Fruit fly (Drosophila melanogaster) whole organism, embryonic: ENCODE data around the gene CG2528.

ENCODE experiments used
- Awh ChIP-seq: fragments of 200-800 bp; sonication (Bioruptor generic); IDR thresholded peaks from 2 replicates; pipeline ENCODE4, ENCODE4 v1.3.6; 2022; ENCODE audit warnings: missing biosample characterization, missing genetic modification characterization
- B-H2 ChIP-seq: fragments of 200-800 bp; sonication (Bioruptor generic); optimal IDR thresholded peaks from 2 replicates; lab custom pipeline; 2018; ENCODE audit warnings: missing biosample characterization, mild to moderate bottlenecking, missing genetic modification characterization
- CG12236 ChIP-seq: fragments of 200-800 bp; sonication (Bioruptor generic); optimal IDR thresholded peaks from 2 replicates; lab custom pipeline; 2016; ENCODE audit warnings: missing biosample characterization, missing genetic modification characterization
- CG12299 ChIP-seq: fragments of 200-800 bp; sonication (Bioruptor generic); optimal IDR thresholded peaks from 2 replicates; lab custom pipeline; 2018; ENCODE audit warnings: missing biosample characterization, mild to moderate bottlenecking, missing genetic modification characterization
- CG14667 ChIP-seq: fragments of 200-800 bp; sonication (Bioruptor generic); IDR thresholded peaks from 2 replicates; pipeline ENCODE4 v1.3.6; 2022; ENCODE audit warnings: missing biosample characterization, missing genetic modification characterization
- CG15601 ChIP-seq: fragments of 200-800 bp; sonication (Bioruptor generic); optimal IDR thresholded peaks from 3 replicates; lab custom pipeline; 2019; ENCODE audit warnings: missing biosample characterization, mild to moderate bottlenecking, missing genetic modification characterization, moderate library complexity
- CG16779 ChIP-seq: fragments of 200-800 bp; sonication (Bioruptor generic); IDR thresholded peaks from 2 replicates; pipeline ENCODE4 v1.3.6; 2022; ENCODE audit warnings: missing biosample characterization, missing genetic modification characterization
- CG17612 ChIP-seq: fragments of 200-800 bp; sonication (Bioruptor generic); IDR thresholded peaks from 2 replicates; pipeline ENCODE4 v1.3.6; 2022; ENCODE audit warnings: missing biosample characterization, missing genetic modification characterization
- CG1832 ChIP-seq: fragments of 200-800 bp; sonication (Bioruptor generic); optimal IDR thresholded peaks from 2 replicates; lab custom pipeline; 2017; ENCODE audit warnings: missing biosample characterization, mild to moderate bottlenecking, missing genetic modification characterization, inconsistent platforms
- CG18599 ChIP-seq: fragments of 200-800 bp; sonication (Bioruptor generic); optimal IDR thresholded peaks from 3 replicates; lab custom pipeline; 2017; ENCODE audit warnings: missing biosample characterization, missing genetic modification characterization, mild to moderate bottlenecking, moderate library complexity, missing genetic modification reagents
- CG30020 ChIP-seq: fragments of 200-800 bp; optimal IDR thresholded peaks from 2 replicates; lab custom pipeline; 2019; ENCODE audit warnings: missing biosample characterization, mild to moderate bottlenecking, missing genetic modification characterization, moderate library complexity
- CG3065 ChIP-seq: fragments of 200-800 bp; sonication (Bioruptor generic); optimal IDR thresholded peaks from 2 replicates; lab custom pipeline; 2016; ENCODE audit warnings: missing biosample characterization, missing genetic modification characterization
- CG31224 ChIP-seq: fragments of 200-800 bp; sonication (Bioruptor generic); IDR thresholded peaks from 2 replicates; pipeline ENCODE4 v1.3.6; 2022; ENCODE audit warnings: missing biosample characterization, missing genetic modification characterization
- CG33557 ChIP-seq: fragments of 200-800 bp; sonication (Bioruptor generic); optimal IDR thresholded peaks from 2 replicates; lab custom pipeline; 2019; ENCODE audit warnings: missing biosample characterization, mild to moderate bottlenecking, missing genetic modification characterization, moderate library complexity
- CG4707 ChIP-seq: fragments of 200-800 bp; sonication (Bioruptor generic); optimal IDR thresholded peaks from 2 replicates; lab custom pipeline; 2018; ENCODE audit warnings: missing biosample characterization, mild to moderate bottlenecking, missing genetic modification characterization, moderate library complexity
- CG4730 ChIP-seq: fragments of 200-800 bp; sonication (Bioruptor generic); IDR thresholded peaks from 2 replicates; pipeline ENCODE4 v1.3.6; 2022; ENCODE audit warnings: missing biosample characterization, missing genetic modification characterization
- CG8281 ChIP-seq: fragments of 200-800 bp; sonication (Bioruptor generic); optimal IDR thresholded peaks from 2 replicates; lab custom pipeline; 2018; ENCODE audit warnings: missing biosample characterization, mild to moderate bottlenecking, missing genetic modification characterization, moderate library complexity
- CG8388 ChIP-seq: fragments of 200-800 bp; sonication (Bioruptor generic); optimal IDR thresholded peaks from 2 replicates; lab custom pipeline; 2019; ENCODE audit warnings: missing biosample characterization, mild to moderate bottlenecking, missing genetic modification characterization, moderate library complexity
- CG8924 ChIP-seq: fragments of 200-800 bp; optimal IDR thresholded peaks from 3 replicates; lab custom pipeline; 2019; ENCODE audit warnings: missing biosample characterization, mild to moderate bottlenecking, missing genetic modification characterization, moderate library complexity
- Chrac-16 ChIP-seq: fragments of 200-800 bp; sonication (Bioruptor generic); optimal IDR thresholded peaks from 3 replicates; lab custom pipeline; 2016; ENCODE audit warnings: missing biosample characterization, missing genetic modification characterization
- Elba2 ChIP-seq: fragments of 200-800 bp; sonication (Bioruptor generic); optimal IDR thresholded peaks from 3 replicates; lab custom pipeline; 2016; ENCODE audit warnings: missing biosample characterization, missing genetic modification characterization
- Ets97D ChIP-seq: fragments of 200-800 bp; sonication (Bioruptor generic); optimal IDR thresholded peaks from 3 replicates; lab custom pipeline; 2016; ENCODE audit warnings: missing biosample characterization, missing genetic modification characterization
- Hand ChIP-seq: fragments of 200-800 bp; sonication (Bioruptor generic); optimal IDR thresholded peaks from 2 replicates; lab custom pipeline; 2017; ENCODE audit warnings: mild to moderate bottlenecking, missing biosample characterization, missing genetic modification reagents, missing genetic modification characterization
- Lhr ChIP-seq: fragments of 200-800 bp; sonication (Bioruptor generic); optimal IDR thresholded peaks from 3 replicates; lab custom pipeline; 2017; ENCODE audit warnings: mild to moderate bottlenecking, missing biosample characterization, missing genetic modification reagents, missing genetic modification characterization
- NFAT ChIP-seq: fragments of 200-800 bp; sonication (Bioruptor generic); IDR thresholded peaks from 2 replicates; pipeline ENCODE4 v1.3.6; 2022; ENCODE audit warnings: missing biosample characterization, missing genetic modification characterization
- Neu2 ChIP-seq: fragments of 200-800 bp; sonication (Bioruptor generic); optimal IDR thresholded peaks from 3 replicates; lab custom pipeline; 2016; ENCODE audit warnings: missing biosample characterization, missing genetic modification characterization, borderline replicate concordance
- Six4 ChIP-seq: fragments of 200-800 bp; sonication (Bioruptor generic); optimal IDR thresholded peaks from 2 replicates; lab custom pipeline; 2016; ENCODE audit warnings: missing biosample characterization, missing genetic modification characterization
- Stat92E ChIP-seq, 3 experiments: fragments of >200 bp in 2 of 3; fragments of 200-800 bp in 1 of 3; sonication (Bioruptor generic) in 1 of 3; optimal IDR thresholded peaks; 2 replicates each; lab custom pipeline; 2017 to 2019; ENCODE audit warnings: missing biosample characterization in 3 of 3, missing genetic modification characterization in 3 of 3, mild to moderate bottlenecking in 1 of 3, moderate library complexity in 1 of 3
- Usf ChIP-seq: fragments of 200-800 bp; sonication (Bioruptor generic); optimal IDR thresholded peaks from 2 replicates; lab custom pipeline; 2017; ENCODE audit warnings: missing genotype, missing biosample characterization, missing genetic modification characterization
- amos ChIP-seq: fragments of 200-800 bp; sonication (Bioruptor generic); IDR thresholded peaks from 2 replicates; pipeline ENCODE4 v1.3.6; 2022; ENCODE audit warnings: missing biosample characterization, missing genetic modification characterization; ENCODE audit not compliant: partially characterized antibody
- ash1 ChIP-seq: fragments of 200-800 bp; sonication (Bioruptor generic); optimal IDR thresholded peaks from 2 replicates; lab custom pipeline; 2018; ENCODE audit warnings: missing biosample characterization, mild to moderate bottlenecking, missing genetic modification characterization
- bcd ChIP-seq: fragments of 200-800 bp; sonication (Bioruptor generic); optimal IDR thresholded peaks from 2 replicates; lab custom pipeline; 2017; ENCODE audit warnings: missing biosample characterization, mild to moderate bottlenecking, missing genetic modification characterization
- da ChIP-seq: fragments of 200-800 bp; sonication (Bioruptor generic); optimal IDR thresholded peaks from 2 replicates; lab custom pipeline; 2016; ENCODE audit warnings: missing biosample characterization, missing genetic modification characterization
- esg ChIP-seq: fragments of 200-800 bp; sonication (Bioruptor generic); conservative IDR thresholded peaks from 2 replicates; pipeline ENCODE4 v1.3.6; 2022; ENCODE audit warnings: missing biosample characterization, missing genetic modification characterization
- ewg ChIP-seq: fragments of 200-800 bp; sonication (Bioruptor generic); optimal IDR thresholded peaks from 3 replicates; lab custom pipeline; 2017; ENCODE audit warnings: mild to moderate bottlenecking, missing biosample characterization, missing genetic modification reagents, missing genetic modification characterization
- fd3F ChIP-seq: fragments of 200-800 bp; sonication (Bioruptor generic); optimal IDR thresholded peaks from 2 replicates; lab custom pipeline; 2018; ENCODE audit warnings: missing biosample characterization, mild to moderate bottlenecking, missing genetic modification characterization, moderate library complexity
- fd64A ChIP-seq: fragments of 200-800 bp; sonication (Bioruptor generic); optimal IDR thresholded peaks from 3 replicates; lab custom pipeline; 2018; ENCODE audit warnings: missing biosample characterization, mild to moderate bottlenecking, missing genetic modification characterization
- fru ChIP-seq: fragments of >200 bp; optimal IDR thresholded peaks from 2 replicates; lab custom pipeline; 2017
- jing ChIP-seq: fragments of 200-800 bp; sonication (Bioruptor generic); optimal IDR thresholded peaks from 2 replicates; lab custom pipeline; 2018; ENCODE audit warnings: missing biosample characterization, mild to moderate bottlenecking, missing genetic modification characterization
- klu ChIP-seq: fragments of 200-800 bp; sonication (Bioruptor generic); IDR thresholded peaks from 2 replicates; pipeline ENCODE4 v1.3.6; 2022; ENCODE audit warnings: missing biosample characterization, missing genetic modification characterization
- pfk ChIP-seq: fragments of 200-800 bp; sonication (Bioruptor generic); optimal IDR thresholded peaks from 2 replicates; lab custom pipeline; 2018; ENCODE audit warnings: missing biosample characterization, mild to moderate bottlenecking, missing genetic modification characterization, moderate library complexity
- pho ChIP-seq: fragments of 200-800 bp; sonication (Bioruptor generic); optimal IDR thresholded peaks from 2 replicates; lab custom pipeline; 2016; ENCODE audit warnings: missing biosample characterization, missing genetic modification characterization
- pum ChIP-seq: fragments of 200-800 bp; sonication (Bioruptor generic); optimal IDR thresholded peaks from 2 replicates; lab custom pipeline; 2016; ENCODE audit warnings: missing biosample characterization, missing genetic modification characterization
- run ChIP-seq: fragments of 200-800 bp; sonication (Bioruptor generic); optimal IDR thresholded peaks from 3 replicates; lab custom pipeline; 2018; ENCODE audit warnings: missing biosample characterization, mild to moderate bottlenecking, missing genetic modification characterization
- sd ChIP-seq: fragments of 200-800 bp; sonication (Bioruptor generic); optimal IDR thresholded peaks from 3 replicates; lab custom pipeline; 2018; ENCODE audit warnings: missing biosample characterization, mild to moderate bottlenecking, missing genetic modification characterization, moderate library complexity
- sens ChIP-seq: fragments of 200-800 bp; sonication (Bioruptor generic); peaks from one replicate; lab custom pipeline; 2016; ENCODE audit warnings: missing biosample characterization, missing genetic modification characterization
- sens-2 ChIP-seq: fragments of 200-800 bp; sonication (Bioruptor generic); IDR thresholded peaks from 2 replicates; pipeline ENCODE4 v1.3.6; 2022; ENCODE audit warnings: missing biosample characterization, missing genetic modification characterization
- sob ChIP-seq: fragments of 200-800 bp; sonication (Bioruptor generic); IDR thresholded peaks from 2 replicates; pipeline ENCODE4 v1.3.6; 2022; ENCODE audit warnings: missing biosample characterization, missing genetic modification characterization
- tgo ChIP-seq: fragments of 200-800 bp; sonication (Bioruptor generic); IDR thresholded peaks from 3 replicates; pipeline ENCODE4 v1.3.6; 2022; ENCODE audit warnings: missing biosample characterization, missing genetic modification characterization
- unpg ChIP-seq: fragments of 200-800 bp; sonication (Bioruptor generic); optimal IDR thresholded peaks from 3 replicates; lab custom pipeline; 2018; ENCODE audit warnings: missing biosample characterization, mild to moderate bottlenecking, missing genetic modification characterization, moderate library complexity
- zen2 ChIP-seq: fragments of 200-800 bp; sonication (Bioruptor generic); IDR thresholded peaks from 3 replicates; pipeline ENCODE4 v1.3.6; 2022; ENCODE audit warnings: missing biosample characterization, missing genetic modification characterization; ENCODE audit not compliant: partially characterized antibody

Gene CG2528

dm6 chr2L:22024362-22024761 lies 31.6 kb upstream of the CG2528 start (continued):
- no peak for TF ChIP-seq CG15601 (tag; lab: Kevin White, UChicago)
- no peak for TF ChIP-seq fd64A (GFP tag; lab: Kevin White, UChicago)
- TF ChIP-seq jing (GFP tag; lab: Kevin White, UChicago): no peak
- TF ChIP-seq klu (GFP tag; lab: Robert Waterston, UW): no peak
- peak; percentile 69 for TF ChIP-seq CG4707
- peak; percentile 43 for TF ChIP-seq CG33557 (GFP tag; lab: Kevin White, UChicago)
- no peak for TF ChIP-seq Six4
- TF ChIP-seq B-H2: no peak
- no peak for TF ChIP-seq Ets97D (GFP tag; lab: Kevin White, UChicago)
- TF ChIP-seq Chrac-16 (GFP tag; lab: Kevin White, UChicago): no peak
- TF ChIP-seq CG18599: no peak
- TF ChIP-seq CG17612: no peak; the same call in 1 of the 2 replicates
- TF ChIP-seq pho (GFP tag; lab: Kevin White, UChicago): no peak
- TF ChIP-seq CG12299 (tag; lab: Kevin White, UChicago): no peak
- TF ChIP-seq pfk: peak; percentile 86
- no peak for TF ChIP-seq CG30020 (tag; lab: Kevin White, UChicago)
- no peak for TF ChIP-seq CG12236
- peak; percentile 98 for TF ChIP-seq Elba2
- no peak for TF ChIP-seq Stat92E (GFP tag; optimal IDR thresholded peaks at IDR 0.05; lab: Kevin White, UChicago)
- TF ChIP-seq esg (GFP tag; lab: Robert Waterston, UW): no peak
- no peak for TF ChIP-seq sob (GFP tag; lab: Robert Waterston, UW)
- peak; percentile 100 for TF ChIP-seq CG1832 (GFP tag; lab: Kevin White, UChicago)
- peak; percentile 76 for TF ChIP-seq ash1 (GFP tag; lab: Kevin White, UChicago)
- TF ChIP-seq CG8924 (tag; lab: Kevin White, UChicago): peak; percentile 52
- TF ChIP-seq CG31224: no peak
- no peak for TF ChIP-seq Lhr (GFP tag; lab: Kevin White, UChicago)
- TF ChIP-seq fd3F (GFP tag; lab: Kevin White, UChicago): no peak
- no peak for TF ChIP-seq Usf (GFP tag; lab: Kevin White, UChicago)
- no peak for TF ChIP-seq CG8388 (GFP tag; lab: Kevin White, UChicago)
- no peak for TF ChIP-seq da (GFP tag; lab: Kevin White, UChicago)
- TF ChIP-seq sd (tag; lab: Kevin White, UChicago): no peak
- TF ChIP-seq CG14667 (GFP tag; lab: Robert Waterston, UW): no peak
- TF ChIP-seq unpg (GFP tag; lab: Kevin White, UChicago): no peak
- peak; percentile 53; the same call in 1 of the 3 replicates for TF ChIP-seq zen2 (GFP tag; lab: Robert Waterston, UW)
- TF ChIP-seq ewg (GFP tag; lab: Kevin White, UChicago): peak; percentile 88
- no peak for TF ChIP-seq CG4730 (GFP tag; lab: Robert Waterston, UW)
- no peak for TF ChIP-seq Awh (GFP tag; lab: Robert Waterston, UW)
- TF ChIP-seq sens-2: no peak
- TF ChIP-seq NFAT: no peak
- TF ChIP-seq Hand (GFP tag; lab: Kevin White, UChicago): no peak
- TF ChIP-seq bcd (GFP tag; lab: Kevin White, UChicago): no peak
- TF ChIP-seq run: no peak
- peak; percentile 43; the same call in 1 of the 2 replicates for TF ChIP-seq amos (GFP tag; lab: Robert Waterston, UW)
- TF ChIP-seq fru: no peak
- no peak; the same call in 2 of the 3 replicates for TF ChIP-seq tgo (GFP tag; lab: Robert Waterston, UW)
- TF ChIP-seq Neu2: peak; percentile 99
- TF ChIP-seq CG16779 (GFP tag; lab: Robert Waterston, UW): no peak
- TF ChIP-seq CG3065 (GFP tag; lab: Kevin White, UChicago): no peak
- TF ChIP-seq pum: no peak
- TF ChIP-seq sens (GFP tag; lab: Kevin White, UChicago): peak; percentile 78
- no peak for TF ChIP-seq CG8281 (tag; lab: Kevin White, UChicago)
